Fruit fly (Drosophila melanogaster) S2 (cell line): ENCODE results near the gene CG15130.

Experiments
- CG8478 ChIP-seq: fragments of >200 bp; optimal IDR thresholded peaks from 2 replicates; lab custom pipeline; 2018
- CTCF ChIP-seq, 2 experiments: fragments of >200 bp; optimal IDR thresholded peaks; 2 replicates each; lab custom pipeline; 2018

DNA sequence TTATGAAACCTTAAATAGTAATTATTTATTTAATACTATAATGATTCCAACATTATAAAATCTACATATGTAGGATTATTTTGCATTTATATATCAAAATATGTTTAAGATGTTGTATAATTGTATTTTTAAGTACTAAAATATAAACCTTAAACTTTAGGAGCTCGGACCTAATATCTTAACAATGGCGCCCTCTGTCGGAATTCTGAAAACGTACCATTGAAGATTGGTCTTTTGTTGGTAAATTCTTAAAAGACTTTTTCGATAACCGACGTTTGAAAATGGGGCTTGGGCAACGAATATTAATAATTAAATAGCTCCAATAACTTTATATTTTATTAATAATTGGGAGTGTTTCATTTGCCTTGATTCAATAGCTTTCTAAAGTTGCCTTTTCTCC lies 13.4 kb upstream of the CG15130 start:
- peak in 1 of 2 experiments; percentile 63 for TF ChIP-seq CTCF (optimal IDR thresholded peaks at IDR 0.05; lab: Kevin White, UChicago)
- no peak for TF ChIP-seq CG8478 (lab: Kevin White, UChicago)
